Fruit fly (Drosophila melanogaster) whole organism, embryonic: ENCODE results near the gene Antp.

Source experiments
- CG1024 ChIP-seq: fragments of 200-800 bp; sonication (Bioruptor generic); IDR thresholded peaks from 2 replicates; pipeline ENCODE4 v1.3.6; 2022; ENCODE audit warnings: missing biosample characterization, missing genetic modification characterization
- CG10366 ChIP-seq: fragments of 200-800 bp; sonication (Bioruptor generic); IDR thresholded peaks from 2 replicates; pipeline ENCODE4 v1.3.6; 2022; ENCODE audit warnings: missing biosample characterization, missing genetic modification characterization
- CG11093 ChIP-seq: fragments of 200-800 bp; sonication (Bioruptor generic); IDR thresholded peaks from 3 replicates; pipeline ENCODE4 v1.3.6; 2022; ENCODE audit warnings: missing biosample characterization, missing genetic modification characterization
- CG11695 ChIP-seq: fragments of 200-800 bp; sonication (Bioruptor generic); IDR thresholded peaks from 3 replicates; pipeline ENCODE4 v1.3.6; 2022; ENCODE audit warnings: missing biosample characterization, missing genetic modification characterization
- CG11723 ChIP-seq: fragments of 200-800 bp; sonication (Bioruptor generic); optimal IDR thresholded peaks from 2 replicates; lab custom pipeline; 2017; ENCODE audit warnings: missing biosample characterization, mild to moderate bottlenecking, missing genetic modification characterization
- CG12071 ChIP-seq: fragments of 200-800 bp; sonication (Bioruptor generic); optimal IDR thresholded peaks from 3 replicates; lab custom pipeline; 2018; ENCODE audit warnings: missing biosample characterization, mild to moderate bottlenecking, missing genetic modification characterization
- CG12659 ChIP-seq: fragments of 200-800 bp; sonication (Bioruptor generic); optimal IDR thresholded peaks from 3 replicates; lab custom pipeline; 2017; ENCODE audit warnings: mild to moderate bottlenecking, missing biosample characterization, missing genetic modification reagents, missing genetic modification characterization
- CG14050 ChIP-seq: fragments of 200-800 bp; sonication (Bioruptor generic); IDR thresholded peaks from 3 replicates; pipeline ENCODE4 v1.3.6; 2022; ENCODE audit warnings: missing biosample characterization, missing genetic modification characterization
- CG14710 ChIP-seq: fragments of 200-800 bp; sonication (Bioruptor generic); optimal IDR thresholded peaks from 3 replicates; lab custom pipeline; 2019; ENCODE audit warnings: missing biosample characterization, mild to moderate bottlenecking, missing genetic modification characterization, moderate library complexity
- CG1529 ChIP-seq: fragments of 200-800 bp; sonication (Bioruptor generic); optimal IDR thresholded peaks from 3 replicates; lab custom pipeline; 2018; ENCODE audit warnings: missing biosample characterization, missing genetic modification characterization
- CG17829 ChIP-seq: fragments of 200-800 bp; optimal IDR thresholded peaks from 2 replicates; lab custom pipeline; 2019; ENCODE audit warnings: missing biosample characterization, mild to moderate bottlenecking, missing genetic modification characterization, moderate library complexity
- CG30431 ChIP-seq: fragments of 200-800 bp; sonication (Bioruptor generic); optimal IDR thresholded peaks from 2 replicates; lab custom pipeline; 2017; ENCODE audit warnings: missing biosample characterization, missing genetic modification characterization
- CG3163 ChIP-seq: fragments of 200-800 bp; sonication (Bioruptor generic); optimal IDR thresholded peaks from 3 replicates; lab custom pipeline; 2016; ENCODE audit warnings: missing biosample characterization, missing genetic modification characterization
- CG32532 ChIP-seq: fragments of 200-800 bp; sonication (Bioruptor generic); IDR thresholded peaks from 2 replicates; pipeline ENCODE4 v1.3.6; 2022; ENCODE audit warnings: missing biosample characterization, missing genetic modification characterization
- CG4617 ChIP-seq: fragments of 200-800 bp; sonication (Bioruptor generic); optimal IDR thresholded peaks from 3 replicates; lab custom pipeline; 2016; ENCODE audit warnings: missing biosample characterization, missing genetic modification characterization, borderline replicate concordance
- CG4707 ChIP-seq: fragments of 200-800 bp; sonication (Bioruptor generic); optimal IDR thresholded peaks from 2 replicates; lab custom pipeline; 2018; ENCODE audit warnings: missing biosample characterization, mild to moderate bottlenecking, missing genetic modification characterization, moderate library complexity
- CG6175 ChIP-seq: fragments of 200-800 bp; sonication (Bioruptor generic); IDR thresholded peaks from 3 replicates; pipeline ENCODE4 v1.3.6; 2022; ENCODE audit warnings: missing biosample characterization, missing genetic modification characterization
- CG7372 ChIP-seq: fragments of 200-800 bp; sonication (Bioruptor generic); IDR thresholded peaks from 2 replicates; pipeline ENCODE4 v1.3.6; 2022; ENCODE audit warnings: missing biosample characterization, missing genetic modification characterization
- CG8089 ChIP-seq: fragments of 200-800 bp; sonication (Bioruptor generic); optimal IDR thresholded peaks from 3 replicates; lab custom pipeline; 2016; ENCODE audit warnings: missing biosample characterization, missing genetic modification characterization
- CG8281 ChIP-seq: fragments of 200-800 bp; sonication (Bioruptor generic); optimal IDR thresholded peaks from 2 replicates; lab custom pipeline; 2018; ENCODE audit warnings: missing biosample characterization, mild to moderate bottlenecking, missing genetic modification characterization, moderate library complexity
- CG8478 ChIP-seq: fragments of >200 bp; optimal IDR thresholded peaks from 2 replicates; lab custom pipeline; 2018
- CoRest ChIP-seq: fragments of 200-800 bp; sonication (Bioruptor generic); optimal IDR thresholded peaks from 3 replicates; lab custom pipeline; 2018; ENCODE audit warnings: missing biosample characterization, mild to moderate bottlenecking, missing genetic modification characterization, moderate library complexity
- D19A ChIP-seq: fragments of 200-800 bp; optimal IDR thresholded peaks from 3 replicates; lab custom pipeline; 2019; ENCODE audit warnings: missing biosample characterization, mild to moderate bottlenecking, missing genetic modification characterization, moderate library complexity
- Eip74EF ChIP-seq, 2 experiments: fragments of 200-800 bp in 1 of 2; fragments of >200 bp in 1 of 2; sonication (Bioruptor generic) in 1 of 2; optimal IDR thresholded peaks; 2 replicates each; lab custom pipeline; 2017 to 2019; ENCODE audit warnings: missing biosample characterization in 2 of 2, missing genetic modification characterization in 2 of 2, mild to moderate bottlenecking in 1 of 2, moderate library complexity in 1 of 2
- HLH3B ChIP-seq: fragments of 200-800 bp; sonication (Bioruptor generic); IDR thresholded peaks from 2 replicates; pipeline ENCODE4 v1.3.6; 2022; ENCODE audit warnings: missing biosample characterization, missing genetic modification characterization
- Max ChIP-seq: fragments of 200-800 bp; sonication (Bioruptor generic); optimal IDR thresholded peaks from 2 replicates; lab custom pipeline; 2016; ENCODE audit warnings: missing biosample characterization, mild to moderate bottlenecking, missing genetic modification characterization
- Side ChIP-seq: fragments of 200-800 bp; sonication (Bioruptor generic); optimal IDR thresholded peaks from 2 replicates; lab custom pipeline; 2016; ENCODE audit warnings: missing biosample characterization, missing genetic modification characterization
- Sin3A ChIP-seq: fragments of >200 bp; optimal IDR thresholded peaks from 2 replicates; lab custom pipeline; 2018
- YL-1 ChIP-seq: fragments of 200-800 bp; sonication (Bioruptor generic); optimal IDR thresholded peaks from 3 replicates; lab custom pipeline; 2017; ENCODE audit warnings: missing biosample characterization, mild to moderate bottlenecking, missing genetic modification characterization
- ac ChIP-seq: fragments of 200-800 bp; sonication (Bioruptor generic); optimal IDR thresholded peaks from 3 replicates; lab custom pipeline; 2017; ENCODE audit warnings: missing biosample characterization, mild to moderate bottlenecking, missing genetic modification characterization
- ase ChIP-seq: fragments of 200-800 bp; sonication (Bioruptor generic); IDR thresholded peaks from 3 replicates; pipeline ENCODE4 v1.3.6; 2022; ENCODE audit warnings: missing biosample characterization, missing genetic modification characterization
- danr ChIP-seq: fragments of 200-800 bp; sonication (Bioruptor generic); IDR thresholded peaks from 2 replicates; pipeline ENCODE4 v1.3.6; 2022; ENCODE audit warnings: missing biosample characterization, missing genetic modification characterization
- dmrt99B ChIP-seq: fragments of 200-800 bp; sonication (Bioruptor generic); optimal IDR thresholded peaks from 2 replicates; lab custom pipeline; 2018; ENCODE audit warnings: missing biosample characterization, mild to moderate bottlenecking, missing genetic modification characterization, moderate library complexity
- lab ChIP-seq: fragments of 200-800 bp; sonication (Bioruptor generic); optimal IDR thresholded peaks from 3 replicates; lab custom pipeline; 2017; ENCODE audit warnings: missing biosample characterization, missing genetic modification characterization, mild to moderate bottlenecking, moderate library complexity, missing genetic modification reagents
- lbe ChIP-seq: fragments of 200-800 bp; sonication (Bioruptor generic); optimal IDR thresholded peaks from 2 replicates; lab custom pipeline; 2016; ENCODE audit warnings: missing biosample characterization, mild to moderate bottlenecking, missing genetic modification characterization
- lola ChIP-seq, 3 experiments: fragments of >200 bp in 2 of 3; fragments of 200-800 bp in 1 of 3; sonication (Bioruptor generic) in 1 of 3; optimal IDR thresholded peaks; 2 replicates each; lab custom pipeline; 2017 to 2019; ENCODE audit warnings: missing biosample characterization in 3 of 3, missing genetic modification characterization in 3 of 3, mild to moderate bottlenecking in 1 of 3, moderate library complexity in 1 of 3
- maf-S ChIP-seq: fragments of 200-800 bp; sonication (Bioruptor generic); optimal IDR thresholded peaks from 2 replicates; lab custom pipeline; 2016; ENCODE audit warnings: missing biosample characterization, missing genetic modification characterization
- nerfin-1 ChIP-seq: fragments of 200-800 bp; sonication (Bioruptor generic); optimal IDR thresholded peaks from 3 replicates; lab custom pipeline; 2019; ENCODE audit warnings: missing biosample characterization, mild to moderate bottlenecking, missing genetic modification characterization, moderate library complexity
- phol ChIP-seq: fragments of 200-800 bp; sonication (Bioruptor generic); optimal IDR thresholded peaks from 3 replicates; lab custom pipeline; 2018; ENCODE audit warnings: missing biosample characterization, mild to moderate bottlenecking, missing genetic modification characterization, moderate library complexity
- pnt ChIP-seq: fragments of 200-800 bp; sonication (Bioruptor generic); optimal IDR thresholded peaks from 3 replicates; lab custom pipeline; 2016; ENCODE audit warnings: missing biosample characterization, missing genetic modification characterization
- pros ChIP-seq: fragments of 200-800 bp; sonication (Bioruptor generic); optimal IDR thresholded peaks from 3 replicates; lab custom pipeline; 2019; ENCODE audit warnings: missing biosample characterization, mild to moderate bottlenecking, missing genetic modification characterization, moderate library complexity
- pzg ChIP-seq: fragments of 200-800 bp; sonication (Bioruptor generic); optimal IDR thresholded peaks from 3 replicates; lab custom pipeline; 2018; ENCODE audit warnings: missing biosample characterization, mild to moderate bottlenecking, missing genetic modification characterization, moderate library complexity
- ranshi ChIP-seq: fragments of 200-800 bp; sonication (Bioruptor generic); IDR thresholded peaks from 2 replicates; pipeline ENCODE4 v1.3.6; 2022; ENCODE audit warnings: missing biosample characterization, missing genetic modification characterization
- sens ChIP-seq: fragments of 200-800 bp; sonication (Bioruptor generic); peaks from one replicate; lab custom pipeline; 2016; ENCODE audit warnings: missing biosample characterization, missing genetic modification characterization
- seq ChIP-seq: fragments of 200-800 bp; sonication (Bioruptor generic); IDR thresholded peaks from 2 replicates; pipeline ENCODE4 v1.3.6; 2022; ENCODE audit warnings: missing biosample characterization, missing genetic modification characterization
- slp2 ChIP-seq: fragments of 200-800 bp; sonication (Bioruptor generic); optimal IDR thresholded peaks from 2 replicates; lab custom pipeline; 2016; ENCODE audit warnings: missing biosample characterization, missing genetic modification characterization
- ssp ChIP-seq: fragments of 200-800 bp; sonication (Bioruptor generic); IDR thresholded peaks from 2 replicates; pipeline ENCODE4 v1.3.6; 2022; ENCODE audit warnings: missing biosample characterization, missing genetic modification characterization
- stwl ChIP-seq: fragments of 200-800 bp; sonication (Bioruptor generic); optimal IDR thresholded peaks from 3 replicates; lab custom pipeline; 2018; ENCODE audit warnings: missing biosample characterization, mild to moderate bottlenecking, missing genetic modification characterization, moderate library complexity
- tll ChIP-seq, 2 experiments: fragments of 200-800 bp in 1 of 2; fragments of >200 bp in 1 of 2; sonication (Bioruptor generic) in 1 of 2; optimal IDR thresholded peaks; 2 replicates each; lab custom pipeline; 2017 to 2019; ENCODE audit warnings: missing biosample characterization in 2 of 2, missing genetic modification characterization in 2 of 2, mild to moderate bottlenecking in 1 of 2, moderate library complexity in 1 of 2

The Antp gene

dm6 chr3R:6881264-6882014, 117.6 kb downstream of the Antp start (continued):
- TF ChIP-seq CG11723 (GFP tag; lab: Kevin White, UChicago), result no peak
- peak; percentile 55 for TF ChIP-seq Side (GFP tag; lab: Kevin White, UChicago)
- no peak for TF ChIP-seq lbe (GFP tag; lab: Kevin White, UChicago)
- peak; percentile 60 for TF ChIP-seq CG30431 (GFP tag; lab: Kevin White, UChicago)
- TF ChIP-seq CG8089 (GFP tag; lab: Kevin White, UChicago), result peak; percentile 68
- TF ChIP-seq HLH3B (GFP tag; lab: Robert Waterston, UW), result peak; percentile 68; the same call in 1 of the 2 replicates
- peak; percentile 29; the same call in 1 of the 2 replicates for TF ChIP-seq CG10366 (GFP tag; lab: Robert Waterston, UW)
- TF ChIP-seq maf-S (GFP tag; lab: Kevin White, UChicago), result peak; percentile 6
- TF ChIP-seq stwl (tag; lab: Kevin White, UChicago), result no peak
- no peak for TF ChIP-seq danr (GFP tag; lab: Robert Waterston, UW)
- TF ChIP-seq nerfin-1, result peak; percentile 68
- no peak for TF ChIP-seq lab (GFP tag; lab: Kevin White, UChicago)
- peak; percentile 42; the same call in 1 of the 2 replicates for TF ChIP-seq ssp (GFP tag; lab: Robert Waterston, UW)
- TF ChIP-seq tll (GFP tag; optimal IDR thresholded peaks at IDR 0.05; lab: Kevin White, UChicago), result peak; percentile 37 to 75
- no peak for TF ChIP-seq CG32532 (GFP tag; lab: Robert Waterston, UW)
- peak; percentile 77 for TF ChIP-seq CG17829 (tag; lab: Kevin White, UChicago)
- peak; percentile 83 for TF ChIP-seq CG14710 (tag; lab: Kevin White, UChicago)
- TF ChIP-seq CG8281 (tag; lab: Kevin White, UChicago), result peak; percentile 20
- no peak for TF ChIP-seq CG3163 (GFP tag; lab: Kevin White, UChicago)
- TF ChIP-seq CG4707 (GFP tag; lab: Kevin White, UChicago), result no peak
- TF ChIP-seq Max, result no peak
- TF ChIP-seq CG14050, result 0 out of 3 replicates have a peak, but pooled peaks have one; percentile 20
- peak; percentile 39 for TF ChIP-seq slp2 (GFP tag; lab: Kevin White, UChicago)
- peak; percentile 30 for TF ChIP-seq CG1529 (GFP tag; lab: Kevin White, UChicago)
- TF ChIP-seq CG6175 (GFP tag; lab: Robert Waterston, UW), result no peak
- TF ChIP-seq CG4617 (GFP tag; lab: Kevin White, UChicago), result no peak
- no peak for TF ChIP-seq CG8478 (lab: Kevin White, UChicago)
- no peak for TF ChIP-seq CG1024 (GFP tag; lab: Robert Waterston, UW)
- peak; percentile 80 for TF ChIP-seq CoRest (tag; lab: Kevin White, UChicago)
- TF ChIP-seq ranshi (GFP tag; lab: Robert Waterston, UW), result peak; percentile 11; the same call in 1 of the 2 replicates
- TF ChIP-seq dmrt99B (tag; lab: Kevin White, UChicago), result peak; percentile 68
- TF ChIP-seq CG11695, result no peak
- peak; percentile 68 for TF ChIP-seq pnt
- no peak for TF ChIP-seq CG12071 (GFP tag; lab: Kevin White, UChicago)
- TF ChIP-seq D19A (tag; lab: Kevin White, UChicago), result peak; percentile 69
- no peak for TF ChIP-seq ase
- peak in 1 of 3 experiments; percentile 86 for TF ChIP-seq lola (GFP tag; optimal IDR thresholded peaks at IDR 0.05; lab: Kevin White, UChicago)
- 0 out of 2 replicates have a peak, but pooled peaks have one; percentile 16 for TF ChIP-seq CG7372
- peak; percentile 90 for TF ChIP-seq phol (tag; lab: Kevin White, UChicago)
- peak; percentile 60 for TF ChIP-seq pros (GFP tag; lab: Kevin White, UChicago)
- peak; percentile 59 for TF ChIP-seq ac (GFP tag; lab: Kevin White, UChicago)
- peak; percentile 67 for TF ChIP-seq seq (GFP tag; lab: Robert Waterston, UW)
- TF ChIP-seq sens, result peak; percentile 97
- peak; percentile 45 for TF ChIP-seq CG12659 (GFP tag; lab: Kevin White, UChicago)
- TF ChIP-seq YL-1 (GFP tag; lab: Kevin White, UChicago), result no peak
- TF ChIP-seq Eip74EF (GFP tag; optimal IDR thresholded peaks at IDR 0.05; lab: Kevin White, UChicago), result no peak
- TF ChIP-seq pzg, result no peak
- TF ChIP-seq Sin3A (lab: Kevin White, UChicago), result no peak
- 0 out of 3 replicates have a peak, but pooled peaks have one; percentile 22 for TF ChIP-seq CG11093 (GFP tag; lab: Robert Waterston, UW)
